Fruit fly (Drosophila melanogaster) whole organism, wandering third instar larva: ENCODE data around the gene CG43077.

Source experiments
- Abd-B ChIP-seq: fragments of >200 bp; optimal IDR thresholded peaks from 2 replicates; lab custom pipeline; 2017; ENCODE audit warnings: missing biosample characterization, missing genetic modification characterization
- CG32264 ChIP-seq: fragments of 200-800 bp; sonication (Bioruptor generic); optimal IDR thresholded peaks from 2 replicates; lab custom pipeline; 2016; ENCODE audit warnings: missing biosample characterization, missing genetic modification characterization
- CrebA ChIP-seq: fragments of 200-800 bp; sonication (Bioruptor generic); optimal IDR thresholded peaks from 2 replicates; lab custom pipeline; 2016; ENCODE audit warnings: missing biosample characterization, mild to moderate bottlenecking, missing genetic modification characterization, borderline replicate concordance
- Dif ChIP-seq: fragments of 200-275, 200-300 bp; sonication (Bioruptor generic); optimal IDR thresholded peaks from 2 replicates; lab custom pipeline; 2018; ENCODE audit warnings: missing biosample characterization, missing genetic modification characterization; ENCODE audit not compliant: partially characterized antibody
- HLH106 ChIP-seq: fragments of 200-800 bp; optimal IDR thresholded peaks from 3 replicates; lab custom pipeline; 2019; ENCODE audit warnings: missing biosample characterization, mild to moderate bottlenecking, missing genetic modification characterization, moderate library complexity
- Hnf4 ChIP-seq: fragments of 200-800 bp; sonication (Bioruptor generic); optimal IDR thresholded peaks from 2 replicates; lab custom pipeline; 2016; ENCODE audit warnings: missing biosample characterization, mild to moderate bottlenecking, missing genetic modification characterization
- Mio ChIP-seq: sonication (Bioruptor generic); optimal IDR thresholded peaks from 2 replicates; lab custom pipeline; 2016; ENCODE audit warnings: missing biosample characterization, missing genetic modification characterization
- Myc ChIP-seq: fragments of >200 bp; optimal IDR thresholded peaks from 2 replicates; lab custom pipeline; 2017
- N ChIP-seq: fragments of >200 bp; optimal IDR thresholded peaks from 2 replicates; lab custom pipeline; 2018; ENCODE audit warnings: missing biosample characterization, missing external identifiers, missing genetic modification characterization
- OdsH ChIP-seq: fragments of 200-800 bp; sonication (Bioruptor generic); optimal IDR thresholded peaks from 2 replicates; lab custom pipeline; 2016; ENCODE audit warnings: missing biosample characterization, mild to moderate bottlenecking, missing genetic modification characterization
- Rel ChIP-seq, 2 experiments: fragments of 200-800 bp; sonication (Bioruptor generic) in 1 of 2; optimal IDR thresholded peaks; 2 replicates in 1 of 2; 3 replicates in 1 of 2; lab custom pipeline; 2016 to 2019; ENCODE audit warnings: mild to moderate bottlenecking in 2 of 2, missing biosample characterization in 2 of 2, missing genetic modification characterization in 2 of 2, moderate library complexity in 1 of 2
- Sp1 ChIP-seq: fragments of 200-800 bp; sonication (Bioruptor generic); optimal IDR thresholded peaks from 3 replicates; lab custom pipeline; 2019; ENCODE audit warnings: missing biosample characterization, mild to moderate bottlenecking, missing genetic modification characterization, moderate library complexity
- Vsx2 ChIP-seq: fragments of 200-300, 225-300 bp; sonication (Bioruptor generic); optimal IDR thresholded peaks from 2 replicates; lab custom pipeline; 2018; ENCODE audit warnings: missing biosample characterization, missing genetic modification characterization; ENCODE audit not compliant: partially characterized antibody
- br ChIP-seq: fragments of 200-800 bp; sonication (Bioruptor generic); optimal IDR thresholded peaks from 2 replicates; lab custom pipeline; 2016; ENCODE audit warnings: missing biosample characterization, missing genetic modification characterization
- brk ChIP-seq: fragments of 200-800 bp; sonication (Bioruptor generic); optimal IDR thresholded peaks from 2 replicates; lab custom pipeline; 2016; ENCODE audit warnings: missing biosample characterization, mild to moderate bottlenecking, missing genetic modification characterization
- dl ChIP-seq, 2 experiments: fragments of 175-275, 200-275 bp in 1 of 2; fragments of 200-275 bp in 1 of 2; sonication (Bioruptor generic); optimal IDR thresholded peaks; lab custom pipeline; 2018; ENCODE audit warnings: mild to moderate bottlenecking in 2 of 2, missing biosample characterization in 2 of 2, missing genetic modification characterization in 2 of 2, moderate library complexity in 2 of 2; ENCODE audit not compliant: partially characterized antibody in 2 of 2, insufficient read depth in 1 of 2
- dmrt93B ChIP-seq: fragments of 200-800 bp; sonication (Bioruptor generic); optimal IDR thresholded peaks from 2 replicates; lab custom pipeline; 2018; ENCODE audit warnings: missing biosample characterization, mild to moderate bottlenecking, missing genetic modification characterization
- dsf ChIP-seq: sonication (Bioruptor generic); optimal IDR thresholded peaks from 2 replicates; lab custom pipeline; 2016; ENCODE audit warnings: missing biosample characterization, missing genetic modification characterization, borderline replicate concordance
- ey ChIP-seq: fragments of 200-800 bp; sonication (Bioruptor generic); optimal IDR thresholded peaks from 2 replicates; lab custom pipeline; 2016; ENCODE audit warnings: missing biosample characterization, missing genetic modification characterization
- foxo ChIP-seq, 2 experiments: fragments of 200-800 bp; sonication (Bioruptor generic); optimal IDR thresholded peaks; 2 replicates in 1 of 2; 3 replicates in 1 of 2; lab custom pipeline; 2016 to 2017; ENCODE audit warnings: missing biosample characterization in 2 of 2, missing genetic modification characterization in 2 of 2
- fru ChIP-seq: fragments of 200-800 bp; sonication (Bioruptor generic); optimal IDR thresholded peaks from 3 replicates; lab custom pipeline; 2016; ENCODE audit warnings: missing biosample characterization, mild to moderate bottlenecking, missing genetic modification characterization
- h ChIP-seq: fragments of 200-800 bp; sonication (Bioruptor generic); optimal IDR thresholded peaks from 3 replicates; lab custom pipeline; 2016; ENCODE audit warnings: missing biosample characterization, mild to moderate bottlenecking, missing genetic modification characterization
- jim ChIP-seq: fragments of 175-275, 200-325 bp; sonication (Bioruptor generic); optimal IDR thresholded peaks from 2 replicates; lab custom pipeline; 2016; ENCODE audit warnings: missing biosample characterization, mild to moderate bottlenecking, missing genetic modification characterization
- lola ChIP-seq: fragments of >200 bp; optimal IDR thresholded peaks from 2 replicates; lab custom pipeline; 2017; ENCODE audit warnings: missing biosample characterization, missing genetic modification characterization
- pan ChIP-seq: fragments of >200 bp; optimal IDR thresholded peaks from 2 replicates; lab custom pipeline; 2017
- rgr ChIP-seq: fragments of 200-800 bp; sonication (Bioruptor generic); optimal IDR thresholded peaks from 3 replicates; lab custom pipeline; 2016; ENCODE audit warnings: missing biosample characterization, mild to moderate bottlenecking, missing genetic modification characterization
- sage ChIP-seq: fragments of 200-800 bp; sonication (Bioruptor generic); optimal IDR thresholded peaks from 2 replicates; lab custom pipeline; 2016; ENCODE audit warnings: missing biosample characterization, mild to moderate bottlenecking, missing genetic modification characterization
- tai ChIP-seq: sonication (Bioruptor generic); optimal IDR thresholded peaks from 2 replicates; lab custom pipeline; 2016; ENCODE audit warnings: missing biosample characterization, missing genetic modification characterization

The CG43077 gene

DNA sequence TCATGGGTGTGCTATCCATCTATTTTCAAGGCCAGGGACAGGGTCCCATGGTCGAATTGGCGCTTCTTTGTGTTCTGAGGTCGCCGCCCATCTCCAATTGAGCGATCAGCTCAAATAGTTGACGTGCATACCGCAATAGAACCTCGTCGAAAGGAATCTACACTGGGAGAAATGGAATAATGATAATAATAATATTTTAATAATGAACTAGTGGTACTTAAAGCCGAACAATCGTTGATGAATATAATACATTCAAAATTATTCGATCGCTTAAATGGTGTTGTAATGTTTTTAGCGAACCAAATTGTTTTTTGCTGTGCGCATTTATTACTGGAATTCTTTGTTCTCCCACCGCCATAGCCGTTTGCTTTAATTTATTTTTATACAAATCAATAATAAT lies 22.3 kb upstream of the CG43077 start:
- TF ChIP-seq h (GFP tag; lab: Kevin White, UChicago) (no peak), Mio (GFP tag; lab: Kevin White, UChicago) (no peak), dsf (no peak), dl (GFP tag; optimal IDR thresholded peaks at IDR 0.05; lab: Kevin White, UChicago; ENCODE audit: insufficient read depth in 1 of 2, partially characterized antibody in 2 of 2) (no peak), foxo (GFP tag; optimal IDR thresholded peaks at IDR 0.05; lab: Kevin White, UChicago) (peak in 1 of 2 experiments; percentile 15), HLH106 (tag; lab: Kevin White, UChicago) (peak; percentile 27), Rel (GFP tag; optimal IDR thresholded peaks at IDR 0.05; lab: Kevin White, UChicago) (no peak), Rel (tag; optimal IDR thresholded peaks at IDR 0.05; lab: Kevin White, UChicago) (no peak), br (GFP tag; lab: Kevin White, UChicago) (no peak)

dm6 chrX:17087575-17087974 lies 19.3 kb upstream of the CG43077 start, which contains the start of gene CG8945:
Gene CG8945 (minus strand): TSS chrX:17087675.
- TF ChIP-seq h (GFP tag; lab: Kevin White, UChicago) (no peak), sage (GFP tag; lab: Kevin White, UChicago) (no peak), jim (no peak)
- TF ChIP-seq, all 38 proteins: peak for 0

DNA sequence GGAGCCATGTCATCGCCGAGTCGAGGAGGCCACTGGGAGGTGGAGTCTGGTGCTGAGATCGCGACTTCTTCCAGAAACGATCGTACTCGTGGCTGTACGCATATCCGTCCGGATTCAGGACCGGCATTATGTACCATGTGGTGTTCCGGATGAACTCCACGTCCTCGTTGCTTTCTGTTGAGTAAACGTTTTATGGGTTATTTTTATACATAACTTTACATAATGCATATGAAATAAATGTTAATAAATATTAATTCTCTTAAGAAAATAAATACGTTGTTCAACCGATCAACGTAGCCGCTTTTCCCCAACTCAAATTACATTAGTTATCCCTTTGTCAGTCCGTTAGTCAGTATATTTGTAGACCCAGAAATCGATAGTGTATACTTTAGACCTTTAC lies 12.8 kb upstream of the CG43077 start, which contains the start of gene CG4955:
Gene CG4955, plus strand, starts transcription at position 301 of the 400 bp plus-strand sequence.
- TF ChIP-seq Myc (lab: Kevin White, UChicago) = no peak

dm6 chrX:17078139-17078977 lies 10.0 kb upstream of the CG43077 start, which contains the start of gene CG4949:
Gene CG4949 (plus strand): TSS chrX:17078836.
- TF ChIP-seq Abd-B (GFP tag; lab: Kevin White, UChicago) = no peak
- TF ChIP-seq foxo (GFP tag; optimal IDR thresholded peaks at IDR 0.05; lab: Kevin White, UChicago) = peak in 1 of 2 experiments; percentile 6
- no peak for TF ChIP-seq N
- TF ChIP-seq rgr (GFP tag; lab: Kevin White, UChicago) = no peak
- TF ChIP-seq Vsx2 (GFP tag; lab: Kevin White, UChicago) = no peak
- TF ChIP-seq ey (GFP tag; lab: Kevin White, UChicago) = no peak
- no peak for TF ChIP-seq tai
- no peak for TF ChIP-seq Rel (GFP tag; optimal IDR thresholded peaks at IDR 0.05; lab: Kevin White, UChicago)
- TF ChIP-seq Rel (tag; optimal IDR thresholded peaks at IDR 0.05; lab: Kevin White, UChicago) = no peak
- TF ChIP-seq Sp1 (GFP tag; lab: Kevin White, UChicago) = no peak
- no peak for TF ChIP-seq dmrt93B (GFP tag; lab: Kevin White, UChicago)
- TF ChIP-seq CrebA (GFP tag; lab: Kevin White, UChicago) = no peak
- no peak for TF ChIP-seq Hnf4 (GFP tag; lab: Kevin White, UChicago)
- no peak for TF ChIP-seq dl (GFP tag; optimal IDR thresholded peaks at IDR 0.05; lab: Kevin White, UChicago; ENCODE audit: insufficient read depth in 1 of 2, partially characterized antibody in 2 of 2)
- no peak for TF ChIP-seq pan (lab: Kevin White, UChicago)
- no peak for TF ChIP-seq Dif
- no peak for TF ChIP-seq lola (GFP tag; lab: Kevin White, UChicago)
- no peak for TF ChIP-seq CG32264 (GFP tag; lab: Kevin White, UChicago)
- TF ChIP-seq fru = no peak
- no peak for TF ChIP-seq dsf
- peak; percentile 33 for TF ChIP-seq sage (GFP tag; lab: Kevin White, UChicago)
- TF ChIP-seq br (GFP tag; lab: Kevin White, UChicago) = no peak
- TF ChIP-seq brk (GFP tag; lab: Kevin White, UChicago) = no peak
- TF ChIP-seq HLH106 (tag; lab: Kevin White, UChicago) = peak; percentile 36
- TF ChIP-seq OdsH (GFP tag; lab: Kevin White, UChicago) = no peak
